Fruit fly (Drosophila melanogaster) whole organism, prepupa: ENCODE results near the gene CG31548.

Experiments
- Blimp-1 ChIP-seq: fragments of 200-800 bp; sonication (Bioruptor generic); optimal IDR thresholded peaks from 3 replicates; lab custom pipeline; 2017; ENCODE audit warnings: missing biosample characterization, missing genetic modification characterization, mild to moderate bottlenecking, moderate library complexity, missing genetic modification reagents
- CG10631 ChIP-seq: fragments of 200-800 bp; sonication (Bioruptor generic); optimal IDR thresholded peaks from 2 replicates; lab custom pipeline; 2016; ENCODE audit warnings: missing biosample characterization, missing genetic modification characterization
- CG10669 ChIP-seq: fragments of 200-800 bp; sonication (Bioruptor generic); optimal IDR thresholded peaks from 3 replicates; lab custom pipeline; 2018; ENCODE audit warnings: missing biosample characterization, mild to moderate bottlenecking, missing genetic modification characterization, moderate library complexity
- CG15336 ChIP-seq: fragments of 200-800 bp; sonication (Bioruptor generic); IDR thresholded peaks from 2 replicates; pipeline ENCODE4 v1.3.6; 2022; ENCODE audit warnings: missing biosample characterization, missing genetic modification characterization
- CG1621 ChIP-seq: fragments of 200-800 bp; sonication (Bioruptor generic); optimal IDR thresholded peaks from 3 replicates; lab custom pipeline; 2018; ENCODE audit warnings: missing biosample characterization, mild to moderate bottlenecking, missing genetic modification characterization
- CG3032 ChIP-seq: fragments of 200-800 bp; optimal IDR thresholded peaks from 2 replicates; lab custom pipeline; 2019; ENCODE audit warnings: missing biosample characterization, mild to moderate bottlenecking, missing genetic modification characterization, moderate library complexity
- CG32006 ChIP-seq: fragments of 200-800 bp; sonication (Bioruptor generic); optimal IDR thresholded peaks from 3 replicates; lab custom pipeline; 2017; ENCODE audit warnings: missing biosample characterization, mild to moderate bottlenecking, missing genetic modification characterization
- CG34406 ChIP-seq: fragments of 200-800 bp; sonication (Bioruptor generic); optimal IDR thresholded peaks from 3 replicates; lab custom pipeline; 2016; ENCODE audit warnings: missing biosample characterization, missing genetic modification characterization
- CG3919 ChIP-seq: fragments of 200-800 bp; sonication (Bioruptor generic); optimal IDR thresholded peaks from 3 replicates; lab custom pipeline; 2016; ENCODE audit warnings: missing biosample characterization, missing genetic modification characterization
- CG4318 ChIP-seq: fragments of 200-800 bp; sonication (Bioruptor generic); optimal IDR thresholded peaks from 3 replicates; lab custom pipeline; 2017; ENCODE audit warnings: missing biosample characterization, mild to moderate bottlenecking, missing genetic modification characterization
- CG6163 ChIP-seq: fragments of 200-800 bp; sonication (Bioruptor generic); IDR thresholded peaks from 3 replicates; pipeline ENCODE4 v1.3.6; 2022; ENCODE audit warnings: missing biosample characterization, missing genetic modification characterization
- CG6276 ChIP-seq: fragments of 200-800 bp; sonication (Bioruptor generic); optimal IDR thresholded peaks from 2 replicates; lab custom pipeline; 2017; ENCODE audit warnings: missing biosample characterization, mild to moderate bottlenecking, missing genetic modification characterization
- CG6792 ChIP-seq: fragments of 200-800 bp; sonication (Bioruptor generic); optimal IDR thresholded peaks from 3 replicates; lab custom pipeline; 2016; ENCODE audit warnings: missing biosample characterization, missing genetic modification characterization
- CG6854 ChIP-seq: fragments of 200-800 bp; sonication (Bioruptor generic); optimal IDR thresholded peaks from 2 replicates; lab custom pipeline; 2017; ENCODE audit warnings: missing biosample characterization, mild to moderate bottlenecking, missing genetic modification characterization
- CG7368 ChIP-seq: fragments of 200-800 bp; sonication (Bioruptor generic); optimal IDR thresholded peaks from 3 replicates; lab custom pipeline; 2016; ENCODE audit warnings: missing biosample characterization, missing genetic modification characterization
- CG8119 ChIP-seq: fragments of 200-800 bp; sonication (Bioruptor generic); IDR thresholded peaks from 3 replicates; pipeline ENCODE4 v1.3.6; 2022; ENCODE audit warnings: missing biosample characterization, missing genetic modification characterization
- CG8319 ChIP-seq: fragments of 200-800 bp; sonication (Bioruptor generic); optimal IDR thresholded peaks from 3 replicates; lab custom pipeline; 2016; ENCODE audit warnings: missing biosample characterization, missing genetic modification characterization
- CG8632 ChIP-seq: fragments of 200-800 bp; sonication (Bioruptor generic); optimal IDR thresholded peaks from 3 replicates; lab custom pipeline; 2016; ENCODE audit warnings: missing biosample characterization, missing genetic modification characterization
- CG9139 ChIP-seq: fragments of 200-800 bp; sonication (Bioruptor generic); optimal IDR thresholded peaks from 3 replicates; lab custom pipeline; 2017; ENCODE audit warnings: missing biosample characterization, mild to moderate bottlenecking, missing genetic modification characterization
- Eip75B ChIP-seq: fragments of 200-800 bp; sonication (Bioruptor generic); optimal IDR thresholded peaks from 3 replicates; lab custom pipeline; 2016; ENCODE audit warnings: missing biosample characterization, missing genetic modification characterization
- Eip78C ChIP-seq: fragments of 200-800 bp; sonication (Bioruptor generic); peaks from one replicate; lab custom pipeline; 2016; ENCODE audit warnings: missing biosample characterization, missing genetic modification characterization
- Eip93F ChIP-seq: fragments of 200-800 bp; sonication (Bioruptor generic); optimal IDR thresholded peaks from 2 replicates; lab custom pipeline; 2016; ENCODE audit warnings: missing biosample characterization, mild to moderate bottlenecking, missing genetic modification characterization
- Ets21C ChIP-seq: fragments of 200-800 bp; sonication (Bioruptor generic); optimal IDR thresholded peaks from 3 replicates; lab custom pipeline; 2016; ENCODE audit warnings: missing biosample characterization, missing genetic modification characterization
- Ets96B ChIP-seq: fragments of 200-800 bp; optimal IDR thresholded peaks from 2 replicates; lab custom pipeline; 2019; ENCODE audit warnings: missing biosample characterization, mild to moderate bottlenecking, missing genetic modification characterization, moderate library complexity
- Gug ChIP-seq: fragments of 200-800 bp; sonication (Bioruptor generic); IDR thresholded peaks from 2 replicates; pipeline ENCODE4 v1.3.6; 2022; ENCODE audit warnings: missing biosample characterization, missing genetic modification characterization
- Hr38 ChIP-seq: sonication (Bioruptor generic); optimal IDR thresholded peaks from 2 replicates; lab custom pipeline; 2016; ENCODE audit warnings: missing biosample characterization, missing genetic modification characterization
- Hr39 ChIP-seq: fragments of 200-800 bp; sonication (Bioruptor generic); optimal IDR thresholded peaks from 2 replicates; lab custom pipeline; 2016; ENCODE audit warnings: missing biosample characterization, missing genetic modification characterization
- Hr4 ChIP-seq: fragments of 200-800 bp; sonication (Bioruptor generic); optimal IDR thresholded peaks from 3 replicates; lab custom pipeline; 2016; ENCODE audit warnings: missing biosample characterization, missing genetic modification characterization
- OdsH ChIP-seq: fragments of 200-800 bp; sonication (Bioruptor generic); optimal IDR thresholded peaks from 3 replicates; lab custom pipeline; 2016; ENCODE audit warnings: missing biosample characterization, missing genetic modification characterization
- Smox ChIP-seq: fragments of 200-800 bp; sonication (Bioruptor generic); optimal IDR thresholded peaks from 3 replicates; lab custom pipeline; 2016; ENCODE audit warnings: missing biosample characterization, missing genetic modification characterization
- Sox102F ChIP-seq: fragments of 200-800 bp; sonication (Bioruptor generic); optimal IDR thresholded peaks from 2 replicates; lab custom pipeline; 2016; ENCODE audit warnings: missing biosample characterization, mild to moderate bottlenecking, missing genetic modification characterization
- Sox14 ChIP-seq: fragments of 200-800 bp; sonication (Bioruptor generic); optimal IDR thresholded peaks from 3 replicates; lab custom pipeline; 2016; ENCODE audit warnings: missing biosample characterization, missing genetic modification characterization
- Sox15 ChIP-seq: fragments of 200-800 bp; sonication (Bioruptor generic); optimal IDR thresholded peaks from 3 replicates; lab custom pipeline; 2016; ENCODE audit warnings: missing biosample characterization, missing genetic modification characterization
- achi ChIP-seq: fragments of 200-800 bp; sonication (Bioruptor generic); optimal IDR thresholded peaks from 3 replicates; lab custom pipeline; 2016; ENCODE audit warnings: missing biosample characterization, missing genetic modification characterization
- acj6 ChIP-seq: fragments of 200-800 bp; sonication (Bioruptor generic); optimal IDR thresholded peaks from 3 replicates; lab custom pipeline; 2016; ENCODE audit warnings: missing biosample characterization, missing genetic modification characterization
- cyc ChIP-seq: fragments of 200-800 bp; sonication (Bioruptor generic); optimal IDR thresholded peaks from 3 replicates; lab custom pipeline; 2016; ENCODE audit warnings: missing biosample characterization, missing genetic modification characterization
- dac ChIP-seq: fragments of 200-800 bp; sonication (Bioruptor generic); optimal IDR thresholded peaks from 2 replicates; lab custom pipeline; 2017; ENCODE audit warnings: missing biosample characterization, mild to moderate bottlenecking, missing genetic modification characterization
- dsx ChIP-seq: fragments of 200-800 bp; optimal IDR thresholded peaks from 3 replicates; lab custom pipeline; 2019; ENCODE audit warnings: missing biosample characterization, mild to moderate bottlenecking, missing genetic modification characterization, moderate library complexity; ENCODE audit not compliant: poor library complexity, severe bottlenecking
- eg ChIP-seq: fragments of 200-800 bp; sonication (Bioruptor generic); IDR thresholded peaks from 3 replicates; pipeline ENCODE4 v1.3.6; 2022; ENCODE audit warnings: missing biosample characterization, missing genetic modification characterization
- esn ChIP-seq: fragments of 200-800 bp; sonication (Bioruptor generic); optimal IDR thresholded peaks from 2 replicates; lab custom pipeline; 2016; ENCODE audit warnings: missing biosample characterization, mild to moderate bottlenecking, missing genetic modification characterization, moderate library complexity
- fd59A ChIP-seq: fragments of 200-800 bp; sonication (Bioruptor generic); optimal IDR thresholded peaks from 2 replicates; lab custom pipeline; 2017; ENCODE audit warnings: missing biosample characterization, mild to moderate bottlenecking, missing genetic modification characterization, missing genetic modification reagents
- fd85E ChIP-seq: fragments of 200-800 bp; sonication (Bioruptor generic); optimal IDR thresholded peaks from 3 replicates; lab custom pipeline; 2016; ENCODE audit warnings: missing biosample characterization, missing genetic modification characterization
- fkh ChIP-seq: fragments of 200-800 bp; sonication (Bioruptor generic); optimal IDR thresholded peaks from 3 replicates; lab custom pipeline; 2017; ENCODE audit warnings: missing biosample characterization, mild to moderate bottlenecking, missing genetic modification characterization, moderate library complexity
- lz ChIP-seq: fragments of 200-800 bp; sonication (Bioruptor generic); optimal IDR thresholded peaks from 3 replicates; lab custom pipeline; 2016; ENCODE audit warnings: missing biosample characterization, missing genetic modification characterization
- net ChIP-seq: fragments of 200-800 bp; sonication (Bioruptor generic); optimal IDR thresholded peaks from 3 replicates; lab custom pipeline; 2016; ENCODE audit warnings: missing biosample characterization, missing genetic modification characterization
- pdm3 ChIP-seq: fragments of 200-800 bp; sonication (Bioruptor generic); optimal IDR thresholded peaks from 3 replicates; lab custom pipeline; 2016; ENCODE audit warnings: missing biosample characterization, missing genetic modification characterization
- spab ChIP-seq: fragments of 200-800 bp; sonication (Bioruptor generic); optimal IDR thresholded peaks from 2 replicates; lab custom pipeline; 2017; ENCODE audit warnings: missing biosample characterization, mild to moderate bottlenecking, missing genetic modification characterization, missing genetic modification reagents
- ss ChIP-seq, 2 experiments: fragments of 200-800 bp; sonication (Bioruptor generic); optimal IDR thresholded peaks; 2 replicates in 1 of 2; 3 replicates in 1 of 2; lab custom pipeline; 2017 to 2018; ENCODE audit warnings: mild to moderate bottlenecking in 2 of 2, missing biosample characterization in 2 of 2, missing genetic modification characterization in 2 of 2, moderate library complexity in 1 of 2
- svp ChIP-seq: fragments of 200-800 bp; sonication (Bioruptor generic); peaks from one replicate; lab custom pipeline; 2016; ENCODE audit warnings: missing biosample characterization, missing genetic modification characterization
- topi ChIP-seq: fragments of 200-800 bp; sonication (Bioruptor generic); optimal IDR thresholded peaks from 3 replicates; lab custom pipeline; 2016; ENCODE audit warnings: missing biosample characterization, missing genetic modification characterization
- vri ChIP-seq: fragments of 200-800 bp; sonication (Bioruptor generic); optimal IDR thresholded peaks from 3 replicates; lab custom pipeline; 2016; ENCODE audit warnings: missing biosample characterization, mild to moderate bottlenecking, missing genetic modification characterization

The CG31548 gene

dm6 chr3R:5624115-5624878, 12.4 kb downstream of the CG31548 start, which contains the start of the genes Dph4, Spec2 and RpL13A:
TSS of gene Dph4 (minus strand) at chr3R:5624125.
TSS of gene Spec2 (minus strand) at chr3R:5624125.
TSS of gene RpL13A (plus strand) at chr3R:5624474.
- TF ChIP-seq CG6276 (GFP tag; lab: Kevin White, UChicago) (no peak), CG8319 (GFP tag; lab: Kevin White, UChicago) (peak; percentile 73), achi (GFP tag; lab: Kevin White, UChicago) (peak; percentile 100), fkh (GFP tag; lab: Kevin White, UChicago) (peak; percentile 82), Eip93F (GFP tag; lab: Kevin White, UChicago) (peak; percentile 8), topi (GFP tag; lab: Kevin White, UChicago) (peak; percentile 79), cyc (GFP tag; lab: Kevin White, UChicago) (peak; percentile 83), Sox15 (GFP tag; lab: Kevin White, UChicago) (peak; percentile 23), eg (GFP tag; lab: Robert Waterston, UW) (no peak), CG10669 (GFP tag; lab: Kevin White, UChicago) (no peak), lz (GFP tag; lab: Kevin White, UChicago) (peak; percentile 91), Hr4 (GFP tag; lab: Kevin White, UChicago) (no peak), Ets21C (GFP tag; lab: Kevin White, UChicago) (no peak), CG10631 (GFP tag; lab: Kevin White, UChicago) (no peak), ss (GFP tag; optimal IDR thresholded peaks at IDR 0.05; lab: Kevin White, UChicago) (peak; percentile 54 to 90), CG9139 (GFP tag; lab: Kevin White, UChicago) (no peak), CG6792 (GFP tag; lab: Kevin White, UChicago) (peak; percentile 72), CG34406 (GFP tag; lab: Kevin White, UChicago) (peak; percentile 83), svp (peak; percentile 86), esn (GFP tag; lab: Kevin White, UChicago) (peak; percentile 92), spab (GFP tag; lab: Kevin White, UChicago) (no peak), CG6854 (GFP tag; lab: Kevin White, UChicago) (peak; percentile 95), fd59A (GFP tag; lab: Kevin White, UChicago) (peak; percentile 64), OdsH (no peak), CG7368 (GFP tag; lab: Kevin White, UChicago) (peak; percentile 86), acj6 (GFP tag; lab: Kevin White, UChicago) (peak; percentile 83), Gug (GFP tag; lab: Robert Waterston, UW) (no peak), Eip75B (GFP tag; lab: Kevin White, UChicago) (no peak), Blimp-1 (GFP tag; lab: Kevin White, UChicago) (peak; percentile 72), CG8632 (GFP tag; lab: Kevin White, UChicago) (peak; percentile 60), fd85E (no peak), CG32006 (GFP tag; lab: Kevin White, UChicago) (no peak), net (GFP tag; lab: Kevin White, UChicago) (peak; percentile 93), Smox (GFP tag; lab: Kevin White, UChicago) (no peak), Hr38 (GFP tag; lab: Kevin White, UChicago) (no peak), CG6163 (no peak), CG1621 (tag; lab: Kevin White, UChicago) (peak; percentile 83), CG3919 (GFP tag; lab: Kevin White, UChicago) (peak; percentile 94), CG8119 (GFP tag; lab: Robert Waterston, UW) (no peak), Ets96B (tag; lab: Kevin White, UChicago) (peak; percentile 49), Sox102F (GFP tag; lab: Kevin White, UChicago) (peak; percentile 89), Eip78C (peak; percentile 96), dac (GFP tag; lab: Kevin White, UChicago) (no peak), CG15336 (GFP tag; lab: Robert Waterston, UW) (no peak), dsx (peak; percentile 38), CG4318 (GFP tag; lab: Kevin White, UChicago) (no peak), vri (GFP tag; lab: Kevin White, UChicago) (no peak), CG3032 (peak; percentile 75), Sox14 (peak; percentile 81), pdm3 (GFP tag; lab: Kevin White, UChicago) (no peak), Hr39 (no peak)
